Worm (Caenorhabditis elegans): ENCODE results near the gene spe-51.

DNA sequence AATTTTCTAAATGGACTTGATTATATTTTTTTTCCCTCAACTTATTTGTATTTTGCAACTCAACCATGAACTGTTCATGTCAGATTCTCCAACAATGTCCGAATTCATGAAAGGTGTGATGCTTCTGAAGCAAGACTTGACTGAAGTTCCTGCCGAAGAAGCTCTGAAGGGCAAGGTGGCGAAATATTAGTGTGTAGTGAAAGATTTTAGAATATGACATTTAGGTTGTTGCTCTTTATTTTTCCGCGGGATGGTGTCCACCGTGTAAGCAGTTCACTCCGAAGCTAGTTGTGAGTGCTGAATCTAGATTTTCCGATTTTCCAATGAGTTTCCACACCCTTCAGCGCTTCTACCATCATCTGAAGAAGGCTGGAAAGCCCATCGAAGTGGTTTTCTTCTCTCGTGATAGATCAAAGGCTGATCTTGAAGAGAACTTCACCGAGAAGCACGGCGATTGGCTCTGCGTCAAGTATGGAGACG, 40.2 kb upstream of the spe-51 start, which contains the start of gene F29B9.5:
- TF ChIP-seq him-1 (tag; optimal IDR thresholded peaks at IDR 0.05) (no peak), W03F9.2 (tag; optimal IDR thresholded peaks at IDR 0.05) (no peak), dao-5 (tag; optimal IDR thresholded peaks at IDR 0.05) (no peak)

Measured in whole organism, L4/young adult.